Worm (Caenorhabditis elegans) whole organism, L4 larva: ENCODE results near the gene patr-1.

Experiments used
- D1046.2 ChIP-seq: fragments of 200-800 bp; sonication (Bioruptor generic); IDR thresholded peaks from 2 replicates; pipeline ENCODE4 v1.3.6; 2022; ENCODE audit warnings: missing genetic modification characterization, missing compliant biosample characterization
- F44E2.7 ChIP-seq: fragments of 200-800 bp; sonication (Bioruptor generic); IDR thresholded peaks from 2 replicates; pipeline ENCODE4 v2.1.2; 2022; ENCODE audit warnings: missing genetic modification characterization, missing compliant biosample characterization
- T20F7.1 ChIP-seq: fragments of 200-800 bp; sonication (Bioruptor generic); optimal IDR thresholded peaks from 2 replicates; lab custom pipeline; 2018; ENCODE audit warnings: mild to moderate bottlenecking, missing genetic modification characterization, missing compliant biosample characterization
- Y5F2A.4 ChIP-seq: fragments of 200-800 bp; sonication (Bioruptor generic); optimal IDR thresholded peaks from 2 replicates; lab custom pipeline; 2018; ENCODE audit warnings: mild to moderate bottlenecking, missing genetic modification characterization, missing compliant biosample characterization
- ZK337.2 ChIP-seq: fragments of 200-800 bp; sonication (Bioruptor generic); IDR thresholded peaks from 2 replicates; pipeline ENCODE4 v1.3.6; 2022; ENCODE audit warnings: missing genetic modification reagents, missing genetic modification characterization, missing compliant biosample characterization
- ZK546.5 ChIP-seq, 2 experiments: sonication (generic microtip); optimal IDR thresholded peaks; 2 replicates each; lab custom pipeline; 2017; ENCODE audit warnings: missing biosample characterization in 2 of 2, missing genetic modification characterization in 2 of 2
- aha-1 ChIP-seq: fragments of 150-350 bp; peaks from one replicate; lab custom pipeline; 2014; ENCODE audit warnings: missing biosample characterization, missing genetic modification characterization
- ama-1 ChIP-seq: fragments of 150-350 bp; optimal IDR thresholded peaks from 2 replicates; lab custom pipeline; 2014; ENCODE audit warnings: inconsistent platforms, mixed read lengths
- ceh-62 ChIP-seq: sonication (generic microtip); optimal IDR thresholded peaks from 2 replicates; lab custom pipeline; 2017; ENCODE audit warnings: missing biosample characterization, missing genetic modification characterization
- ces-1 ChIP-seq: fragments of 150-350 bp; sonication (generic microtip); optimal IDR thresholded peaks from 4 replicates; lab custom pipeline; 2014; ENCODE audit warnings: missing biosample characterization, missing genetic modification reagents, missing genetic modification characterization
- daf-16 ChIP-seq, 3 experiments: sonication (generic microtip); optimal IDR thresholded peaks; 2 replicates each; lab custom pipeline; 2016 to 2017; ENCODE audit warnings: missing genetic modification characterization in 3 of 3, missing genetic modification reagents in 3 of 3, mild to moderate bottlenecking in 2 of 3, missing compliant biosample characterization in 2 of 3, missing biosample characterization in 1 of 3, moderate library complexity in 1 of 3
- dmd-6 ChIP-seq: fragments of 200-800 bp; sonication (Bioruptor generic); IDR thresholded peaks from 2 replicates; pipeline ENCODE4 v1.3.6; 2022; ENCODE audit warnings: missing genetic modification reagents, missing genetic modification characterization, missing compliant biosample characterization
- dpl-1 ChIP-seq: fragments of 150-350 bp; optimal IDR thresholded peaks from 2 replicates; lab custom pipeline; 2014; ENCODE audit warnings: missing biosample characterization, missing genetic modification reagents, missing genetic modification characterization
- duxl-1 ChIP-seq: sonication (generic microtip); optimal IDR thresholded peaks from 2 replicates; lab custom pipeline; 2016; ENCODE audit warnings: mild to moderate bottlenecking, missing genetic modification characterization, moderate library complexity, missing compliant biosample characterization; ENCODE audit not compliant: poor library complexity
- dve-1 ChIP-seq: sonication (generic microtip); optimal IDR thresholded peaks from 2 replicates; lab custom pipeline; 2017; ENCODE audit warnings: antibody characterized with exemption, mild to moderate bottlenecking, missing genetic modification characterization, missing compliant biosample characterization; ENCODE audit not compliant: insufficient read depth
- hlh-30 ChIP-seq: sonication (generic microtip); optimal IDR thresholded peaks from 2 replicates; lab custom pipeline; 2017; ENCODE audit warnings: antibody characterized with exemption, mild to moderate bottlenecking, missing genetic modification characterization, missing compliant biosample characterization; ENCODE audit not compliant: insufficient read depth
- jun-1 ChIP-seq: fragments of 150-350 bp; optimal IDR thresholded peaks from 2 replicates; lab custom pipeline; 2014; ENCODE audit warnings: missing biosample characterization, missing genetic modification reagents, missing genetic modification characterization
- lim-7 ChIP-seq: fragments of 200-800 bp; sonication (Bioruptor generic); IDR thresholded peaks from 2 replicates; pipeline ENCODE4 v1.3.6; 2022; ENCODE audit warnings: missing genetic modification characterization, missing compliant biosample characterization
- lin-1 ChIP-seq: fragments of 200-800 bp; sonication (Bioruptor generic); IDR thresholded peaks from 2 replicates; pipeline ENCODE4 v1.3.6; 2022; ENCODE audit warnings: missing genetic modification reagents, missing genetic modification characterization, missing compliant biosample characterization
- lin-29 ChIP-seq: fragments of 200-800 bp; sonication (Bioruptor generic); IDR thresholded peaks from 2 replicates; pipeline ENCODE4 v1.3.6; 2022; ENCODE audit warnings: missing genetic modification reagents, missing genetic modification characterization, missing compliant biosample characterization
- lin-38 ChIP-seq: fragments of 200-800 bp; sonication (Bioruptor generic); IDR thresholded peaks from 2 replicates; pipeline ENCODE4 v1.3.6; 2022; ENCODE audit warnings: missing genetic modification reagents, missing genetic modification characterization, missing compliant biosample characterization
- lsy-2 ChIP-seq, 2 experiments: fragments of 150-350 bp in 1 of 2; sonication (generic microtip) in 1 of 2; optimal IDR thresholded peaks; 2 replicates each; lab custom pipeline; 2014 to 2017; ENCODE audit warnings: missing biosample characterization in 2 of 2, missing genetic modification characterization in 2 of 2
- madf-9 ChIP-seq: fragments of 200-800 bp; sonication (Bioruptor generic); conservative IDR thresholded peaks from 2 replicates; pipeline ENCODE4 v1.3.6; 2022; ENCODE audit warnings: missing genetic modification reagents, missing genetic modification characterization, missing compliant biosample characterization
- mdl-1 ChIP-seq, 2 experiments: fragments of 150-350 bp in 1 of 2; sonication (generic microtip) in 1 of 2; optimal IDR thresholded peaks; 2 replicates each; lab custom pipeline; 2014 to 2017; ENCODE audit warnings: missing biosample characterization in 2 of 2, missing genetic modification characterization in 2 of 2
- mdt-29 ChIP-seq: fragments of 200-800 bp; sonication (Bioruptor generic); IDR thresholded peaks from 2 replicates; pipeline ENCODE4 v1.3.6; 2022; ENCODE audit warnings: missing genetic modification reagents, missing genetic modification characterization, missing compliant biosample characterization
- mxl-3 ChIP-seq: fragments of 200-800 bp; sonication (Bioruptor generic); optimal IDR thresholded peaks from 2 replicates; lab custom pipeline; 2018; ENCODE audit warnings: mild to moderate bottlenecking, missing genetic modification characterization, missing compliant biosample characterization
- nhr-10 ChIP-seq: fragments of 150-350 bp; optimal IDR thresholded peaks from 2 replicates; lab custom pipeline; 2014; ENCODE audit warnings: missing biosample characterization, missing genetic modification characterization
- nhr-102 ChIP-seq: sonication (generic microtip); optimal IDR thresholded peaks from 2 replicates; lab custom pipeline; 2016; ENCODE audit warnings: mild to moderate bottlenecking, missing genetic modification characterization, moderate library complexity, missing compliant biosample characterization
- nhr-11 ChIP-seq: fragments of 150-350 bp; optimal IDR thresholded peaks from 2 replicates; lab custom pipeline; 2014; ENCODE audit warnings: missing biosample characterization, missing genetic modification characterization
- nhr-25 ChIP-seq: sonication (generic microtip); optimal IDR thresholded peaks from 2 replicates; lab custom pipeline; 2017; ENCODE audit warnings: missing genetic modification characterization, mild to moderate bottlenecking, missing compliant biosample characterization, antibody characterized with exemption, moderate library complexity, borderline replicate concordance; ENCODE audit not compliant: insufficient read depth
- pha-4 ChIP-seq, 2 experiments: fragments of 150-350 bp in 1 of 2; fragments of 200-800 bp in 1 of 2; sonication (Bioruptor generic) in 1 of 2; IDR thresholded peaks in 1 of 2; optimal IDR thresholded peaks in 1 of 2; 2 replicates each; pipeline versions ENCODE4 v1.3.6 to Lab custom; 2014 to 2022; ENCODE audit warnings: missing genetic modification characterization in 2 of 2, missing genetic modification reagents in 2 of 2, missing biosample characterization in 1 of 2, missing compliant biosample characterization in 1 of 2
- php-3 ChIP-seq: fragments of 200-800 bp; sonication (Bioruptor generic); IDR thresholded peaks from 2 replicates; pipeline ENCODE4 v1.3.6; 2022; ENCODE audit warnings: missing genetic modification reagents, missing genetic modification characterization, missing compliant biosample characterization
- pqm-1 ChIP-seq: sonication (generic microtip); optimal IDR thresholded peaks from 2 replicates; lab custom pipeline; 2017; ENCODE audit warnings: missing biosample characterization, missing genetic modification characterization
- saeg-2 ChIP-seq: fragments of 200-800 bp; sonication (Bioruptor generic); IDR thresholded peaks from 2 replicates; pipeline ENCODE4 v1.3.6; 2022; ENCODE audit warnings: missing genetic modification reagents, missing genetic modification characterization, missing compliant biosample characterization
- sdz-12 ChIP-seq: fragments of 200-800 bp; sonication (Bioruptor generic); optimal IDR thresholded peaks from 2 replicates; lab custom pipeline; 2018; ENCODE audit warnings: mild to moderate bottlenecking, missing genetic modification characterization, missing compliant biosample characterization
- set-16 ChIP-seq: fragments of 200-800 bp; sonication (Bioruptor generic); IDR thresholded peaks from 2 replicates; pipeline ENCODE4 v1.3.6; 2022; ENCODE audit warnings: missing genetic modification reagents, missing genetic modification characterization, missing compliant biosample characterization
- skn-1 ChIP-seq: fragments of 150-350 bp; optimal IDR thresholded peaks from 2 replicates; lab custom pipeline; 2014; ENCODE audit warnings: missing biosample characterization, missing genetic modification characterization
- snpc-1.2 ChIP-seq: fragments of 200-800 bp; sonication (Bioruptor generic); IDR thresholded peaks from 2 replicates; pipeline ENCODE4 v1.3.6; 2022; ENCODE audit warnings: missing genetic modification reagents, missing genetic modification characterization, missing compliant biosample characterization
- tag-97 ChIP-seq: fragments of 200-800 bp; sonication (Bioruptor generic); IDR thresholded peaks from 2 replicates; pipeline ENCODE4 v1.3.6; 2022; ENCODE audit warnings: missing genetic modification characterization, missing compliant biosample characterization
- unc-39 ChIP-seq: sonication (generic microtip); optimal IDR thresholded peaks from 2 replicates; lab custom pipeline; 2017; ENCODE audit warnings: missing biosample characterization, missing genetic modification characterization
- unc-62 ChIP-seq, 3 experiments: fragments of 150-350 bp in 1 of 3; sonication (generic microtip); optimal IDR thresholded peaks in 2 of 3; peaks in 1 of 3; 1 replicate in 1 of 3; 2 replicates in 2 of 3; lab custom pipeline; 2014 to 2017; ENCODE audit warnings: missing biosample characterization in 3 of 3, missing genetic modification characterization in 3 of 3, missing genetic modification reagents in 3 of 3, missing genotype in 1 of 3
- vab-7 ChIP-seq: fragments of 200-800 bp; sonication (Bioruptor generic); IDR thresholded peaks from 2 replicates; pipeline ENCODE4 v1.3.6; 2022; ENCODE audit warnings: missing genetic modification reagents, missing genetic modification characterization, missing compliant biosample characterization
- zfp-2 ChIP-seq: sonication (generic microtip); optimal IDR thresholded peaks from 2 replicates; lab custom pipeline; 2016; ENCODE audit warnings: mild to moderate bottlenecking, missing genetic modification characterization, missing compliant biosample characterization
- zip-11 ChIP-seq: fragments of 200-800 bp; sonication (Bioruptor generic); IDR thresholded peaks from 2 replicates; pipeline ENCODE4 v1.3.6; 2022; ENCODE audit warnings: missing genetic modification characterization, missing compliant biosample characterization
- ztf-7 ChIP-seq: fragments of 150-350 bp; optimal IDR thresholded peaks from 2 replicates; lab custom pipeline; 2014; ENCODE audit warnings: missing biosample characterization, missing genetic modification characterization

patr-1 gene

ce11 chrII:11729757-11730535 is 47.8 kb downstream of the patr-1 start:
- TF ChIP-seq F44E2.7 (no peak), mdl-1 (tag; optimal IDR thresholded peaks at IDR 0.05; lab: Kevin White, UChicago) (no peak), D1046.2 (0 out of 2 replicates have a peak, but pooled peaks have one; percentile 33), ces-1 (GFP tag; lab: Kevin White, UChicago) (no peak), zfp-2 (tag; lab: Kevin White, UChicago) (no peak), nhr-10 (no peak), set-16 (GFP tag; lab: Robert Waterston, UW) (peak; percentile 94), madf-9 (GFP tag; lab: Robert Waterston, UW) (no peak), aha-1 (tag; lab: Kevin White, UChicago) (peak; percentile 96), mxl-3 (GFP tag; lab: Kevin White, UChicago) (no peak), unc-62 (GFP tag; optimal IDR thresholded peaks at IDR 0.05 in 1 of 2; lab: Kevin White, UChicago) (peak in 1 of 2 experiments; percentile 69), unc-62 (tag; optimal IDR thresholded peaks at IDR 0.05; lab: Kevin White, UChicago) (no peak)

ce11 chrII:11728545-11729105 is 49.1 kb downstream of the patr-1 start, which contains the start of gene alh-8:
alh-8 (plus strand) TSS chrII:11729055.
- TF ChIP-seq lin-29 (GFP tag; lab: Robert Waterston, UW), result no peak
- TF ChIP-seq nhr-25 (tag; lab: Kevin White, UChicago), result no peak
- peak; percentile 64 for TF ChIP-seq ama-1
- no peak for TF ChIP-seq unc-39 (tag; lab: Kevin White, UChicago)
- no peak for TF ChIP-seq ceh-62 (tag; lab: Kevin White, UChicago)
- no peak for TF ChIP-seq Y5F2A.4 (GFP tag; lab: Kevin White, UChicago)
- peak; percentile 96 for TF ChIP-seq mxl-3 (GFP tag; lab: Kevin White, UChicago)
- TF ChIP-seq ZK546.5 (tag; optimal IDR thresholded peaks at IDR 0.05; lab: Kevin White, UChicago), result no peak
- TF ChIP-seq nhr-11 (tag; lab: Kevin White, UChicago), result peak; percentile 70
- TF ChIP-seq snpc-1.2 (GFP tag; lab: Robert Waterston, UW), result no peak
- peak; percentile 70 for TF ChIP-seq T20F7.1 (GFP tag; lab: Kevin White, UChicago)
- no peak for TF ChIP-seq duxl-1
- peak in 1 of 2 experiments; percentile 39 for TF ChIP-seq lsy-2 (tag; optimal IDR thresholded peaks at IDR 0.05; lab: Kevin White, UChicago)
- TF ChIP-seq lin-1 (GFP tag; lab: Robert Waterston, UW), result peak; percentile 19; the same call in 1 of the 2 replicates
- TF ChIP-seq ztf-7 (tag; lab: Kevin White, UChicago), result no peak
- peak; percentile 87 for TF ChIP-seq dmd-6
- TF ChIP-seq lim-7, result no peak
- TF ChIP-seq ZK337.2, result no peak
- peak; percentile 57 for TF ChIP-seq pqm-1 (tag; lab: Kevin White, UChicago)
- peak; percentile 19 for TF ChIP-seq nhr-102 (tag; lab: Kevin White, UChicago)
- TF ChIP-seq mdl-1 (tag; optimal IDR thresholded peaks at IDR 0.05; lab: Kevin White, UChicago), result peak; percentile 84 to 98
- no peak for TF ChIP-seq jun-1 (tag; lab: Kevin White, UChicago)
- TF ChIP-seq dpl-1 (GFP tag; lab: Kevin White, UChicago), result peak; percentile 16
- TF ChIP-seq lin-38 (GFP tag; lab: Robert Waterston, UW), result peak; percentile 50
- TF ChIP-seq hlh-30 (tag; lab: Kevin White, UChicago), result peak; percentile 97
- peak; percentile 79 for TF ChIP-seq dve-1
- TF ChIP-seq php-3 (GFP tag; lab: Robert Waterston, UW), result 0 out of 2 replicates have a peak, but pooled peaks have one; percentile 41
- TF ChIP-seq mdt-29, result peak; percentile 72
- no peak for TF ChIP-seq skn-1
- TF ChIP-seq daf-16 (GFP tag; optimal IDR thresholded peaks at IDR 0.05; lab: Kevin White, UChicago), result peak in 1 of 2 experiments; percentile 82
- peak; percentile 94 for TF ChIP-seq daf-16 (tag; optimal IDR thresholded peaks at IDR 0.05; lab: Kevin White, UChicago)
- no peak for TF ChIP-seq vab-7
- TF ChIP-seq saeg-2 (GFP tag; lab: Robert Waterston, UW), result no peak; the same call in 1 of the 2 replicates
- TF ChIP-seq pha-4 (GFP tag; IDR thresholded peaks at IDR 0.05; lab: Robert Waterston, UW), result peak; percentile 56; the same call in 1 of the 2 replicates
- no peak for TF ChIP-seq pha-4 (tag; optimal IDR thresholded peaks at IDR 0.05; lab: Kevin White, UChicago)
- TF ChIP-seq zip-11, result no peak
- no peak for TF ChIP-seq tag-97
- no peak for TF ChIP-seq D1046.2
- TF ChIP-seq sdz-12 (GFP tag; lab: Kevin White, UChicago), result no peak
